Fruit fly (Drosophila melanogaster) whole organism, embryonic: ENCODE measurements around the gene Arl6IP1.
A peak's percentile ranks its signal among the peaks of the same experiment; 100 is the strongest.

Experiments
- Antp ChIP-seq: fragments of 200-800 bp; sonication (Bioruptor generic); optimal IDR thresholded peaks from 3 replicates; lab custom pipeline; 2016; ENCODE audit warnings: missing biosample characterization, missing genetic modification characterization
- Bdp1 ChIP-seq: fragments of 200-800 bp; sonication (Bioruptor generic); optimal IDR thresholded peaks from 3 replicates; lab custom pipeline; 2016; ENCODE audit warnings: missing biosample characterization, missing genetic modification characterization
- CG10431 ChIP-seq: fragments of 200-800 bp; sonication (Bioruptor generic); optimal IDR thresholded peaks from 3 replicates; lab custom pipeline; 2018; ENCODE audit warnings: missing biosample characterization, mild to moderate bottlenecking, missing genetic modification characterization
- CG12299 ChIP-seq: fragments of 200-800 bp; sonication (Bioruptor generic); optimal IDR thresholded peaks from 2 replicates; lab custom pipeline; 2018; ENCODE audit warnings: missing biosample characterization, mild to moderate bottlenecking, missing genetic modification characterization
- CG13287 ChIP-seq: fragments of 200-800 bp; sonication (Bioruptor generic); IDR thresholded peaks from 2 replicates; pipeline ENCODE4 v1.3.6; 2022; ENCODE audit warnings: missing biosample characterization, missing genetic modification characterization; ENCODE audit not compliant: partially characterized antibody
- CG14050 ChIP-seq: fragments of 200-800 bp; sonication (Bioruptor generic); IDR thresholded peaks from 3 replicates; pipeline ENCODE4 v1.3.6; 2022; ENCODE audit warnings: missing biosample characterization, missing genetic modification characterization
- CG16813 ChIP-seq: fragments of 200-800 bp; sonication (Bioruptor generic); IDR thresholded peaks from 3 replicates; pipeline ENCODE4 v1.3.6; 2022; ENCODE audit warnings: missing biosample characterization, missing genetic modification characterization; ENCODE audit not compliant: partially characterized antibody
- CG30431 ChIP-seq: fragments of 200-800 bp; sonication (Bioruptor generic); optimal IDR thresholded peaks from 2 replicates; lab custom pipeline; 2017; ENCODE audit warnings: missing biosample characterization, missing genetic modification characterization
- CG3163 ChIP-seq: fragments of 200-800 bp; sonication (Bioruptor generic); optimal IDR thresholded peaks from 3 replicates; lab custom pipeline; 2016; ENCODE audit warnings: missing biosample characterization, missing genetic modification characterization
- CG33213 ChIP-seq: fragments of 200-800 bp; sonication (Bioruptor generic); optimal IDR thresholded peaks from 3 replicates; lab custom pipeline; 2016; ENCODE audit warnings: missing biosample characterization, missing genetic modification characterization
- CG34224 ChIP-seq: fragments of 200-800 bp; sonication (Bioruptor generic); IDR thresholded peaks from 3 replicates; pipeline ENCODE4 v1.3.6; 2022; ENCODE audit warnings: missing biosample characterization, missing genetic modification characterization; ENCODE audit not compliant: partially characterized antibody
- CG34422 ChIP-seq: fragments of 200-800 bp; sonication (Bioruptor generic); IDR thresholded peaks from 3 replicates; pipeline ENCODE4 v1.3.6; 2022; ENCODE audit warnings: missing biosample characterization, missing genetic modification characterization
- CG3995 ChIP-seq: fragments of 200-800 bp; sonication (Bioruptor generic); optimal IDR thresholded peaks from 3 replicates; lab custom pipeline; 2016; ENCODE audit warnings: missing biosample characterization, missing genetic modification characterization
- CG4282 ChIP-seq: fragments of 200-800 bp; sonication (Bioruptor generic); optimal IDR thresholded peaks from 2 replicates; lab custom pipeline; 2016; ENCODE audit warnings: missing biosample characterization, missing genetic modification characterization
- CG4360 ChIP-seq: fragments of 200-800 bp; sonication (Bioruptor generic); IDR thresholded peaks from 2 replicates; pipeline ENCODE4 v1.3.6; 2022; ENCODE audit warnings: missing biosample characterization, missing genetic modification characterization
- CG6689 ChIP-seq: fragments of 200-800 bp; sonication (Bioruptor generic); IDR thresholded peaks from 2 replicates; pipeline ENCODE4 v1.3.6; 2022; ENCODE audit warnings: missing biosample characterization, missing genetic modification characterization
- CG7928 ChIP-seq: fragments of 200-800 bp; sonication (Bioruptor generic); optimal IDR thresholded peaks from 2 replicates; lab custom pipeline; 2017; ENCODE audit warnings: missing biosample characterization, mild to moderate bottlenecking, missing genetic modification characterization
- Dp ChIP-seq: fragments of 200-800 bp; sonication (Bioruptor generic); optimal IDR thresholded peaks from 2 replicates; lab custom pipeline; 2018; ENCODE audit warnings: missing biosample characterization, mild to moderate bottlenecking, missing genetic modification characterization, moderate library complexity
- E2f1 ChIP-seq: fragments of 200-800 bp; sonication (Bioruptor generic); IDR thresholded peaks from 2 replicates; pipeline ENCODE4 v1.3.6; 2022; ENCODE audit warnings: missing biosample characterization, missing genetic modification characterization
- E2f2 ChIP-seq: fragments of 200-800 bp; sonication (Bioruptor generic); IDR thresholded peaks from 2 replicates; pipeline ENCODE4 v1.3.6; 2022; ENCODE audit warnings: missing biosample characterization, missing genetic modification characterization
- Hmx ChIP-seq: fragments of 200-800 bp; sonication (Bioruptor generic); optimal IDR thresholded peaks from 2 replicates; lab custom pipeline; 2016; ENCODE audit warnings: missing biosample characterization, missing genetic modification characterization
- MESR4 ChIP-seq: fragments of 200-800 bp; sonication (Bioruptor generic); optimal IDR thresholded peaks from 2 replicates; lab custom pipeline; 2018; ENCODE audit warnings: missing biosample characterization, mild to moderate bottlenecking, missing genetic modification characterization, moderate library complexity
- Med ChIP-seq: fragments of 200-800 bp; sonication (Bioruptor generic); peaks from one replicate; lab custom pipeline; 2016; ENCODE audit warnings: missing biosample characterization, missing genetic modification characterization, mild to moderate bottlenecking, inconsistent platforms, moderate library complexity
- Nf-YC ChIP-seq: fragments of 200-800 bp; optimal IDR thresholded peaks from 3 replicates; lab custom pipeline; 2019; ENCODE audit warnings: missing biosample characterization, mild to moderate bottlenecking, missing genetic modification characterization, moderate library complexity
- Ravus ChIP-seq: fragments of 200-800 bp; sonication (Bioruptor generic); IDR thresholded peaks from 2 replicates; pipeline ENCODE4 v1.3.6; 2022; ENCODE audit warnings: missing biosample characterization, missing genetic modification characterization
- Scr ChIP-seq: fragments of 200-800 bp; sonication (Bioruptor generic); IDR thresholded peaks from 2 replicates; pipeline ENCODE4 v1.3.6; 2022; ENCODE audit warnings: missing biosample characterization, missing genetic modification characterization; ENCODE audit not compliant: partially characterized antibody
- Sin3A ChIP-seq: fragments of >200 bp; optimal IDR thresholded peaks from 2 replicates; lab custom pipeline; 2018
- Spps ChIP-seq: fragments of 200-800 bp; sonication (Bioruptor generic); optimal IDR thresholded peaks from 2 replicates; lab custom pipeline; 2018; ENCODE audit warnings: missing biosample characterization, mild to moderate bottlenecking, missing genetic modification characterization
- YL-1 ChIP-seq: fragments of 200-800 bp; sonication (Bioruptor generic); optimal IDR thresholded peaks from 3 replicates; lab custom pipeline; 2017; ENCODE audit warnings: missing biosample characterization, mild to moderate bottlenecking, missing genetic modification characterization
- bbx ChIP-seq: fragments of 200-800 bp; sonication (Bioruptor generic); IDR thresholded peaks from 2 replicates; pipeline ENCODE4 v1.3.6; 2022; ENCODE audit warnings: missing biosample characterization, missing genetic modification characterization; ENCODE audit not compliant: partially characterized antibody
- bigmax ChIP-seq: fragments of 200-800 bp; sonication (Bioruptor generic); optimal IDR thresholded peaks from 2 replicates; lab custom pipeline; 2018; ENCODE audit warnings: missing biosample characterization, mild to moderate bottlenecking, missing genetic modification characterization
- croc ChIP-seq: fragments of 200-800 bp; sonication (Bioruptor generic); conservative IDR thresholded peaks from 3 replicates; pipeline ENCODE4 v1.3.6; 2022; ENCODE audit warnings: missing biosample characterization, missing genetic modification characterization
- dan ChIP-seq: fragments of 200-800 bp; sonication (Bioruptor generic); IDR thresholded peaks from 2 replicates; pipeline ENCODE4 v1.3.6; 2022; ENCODE audit warnings: missing biosample characterization, missing genetic modification characterization
- dm ChIP-seq: fragments of 200-800 bp; sonication (Bioruptor generic); optimal IDR thresholded peaks from 3 replicates; lab custom pipeline; 2016; ENCODE audit warnings: missing biosample characterization, missing genetic modification characterization
- emc ChIP-seq: fragments of 200-800 bp; sonication (Bioruptor generic); optimal IDR thresholded peaks from 2 replicates; lab custom pipeline; 2016; ENCODE audit warnings: missing biosample characterization, missing genetic modification characterization
- ems ChIP-seq: fragments of 200-800 bp; sonication (Bioruptor generic); optimal IDR thresholded peaks from 3 replicates; lab custom pipeline; 2016; ENCODE audit warnings: missing biosample characterization, missing genetic modification characterization
- fd102C ChIP-seq: fragments of 200-800 bp; sonication (Bioruptor generic); optimal IDR thresholded peaks from 2 replicates; lab custom pipeline; 2018; ENCODE audit warnings: missing biosample characterization, mild to moderate bottlenecking, missing genetic modification characterization, moderate library complexity
- gro ChIP-seq: fragments of 200-800 bp; sonication (Bioruptor generic); optimal IDR thresholded peaks from 2 replicates; lab custom pipeline; 2016; ENCODE audit warnings: missing biosample characterization, missing genetic modification characterization
- hbn ChIP-seq: fragments of 200-800 bp; sonication (Bioruptor generic); IDR thresholded peaks from 2 replicates; pipeline ENCODE4 v1.3.6; 2022; ENCODE audit warnings: missing biosample characterization, missing genetic modification characterization; ENCODE audit not compliant: partially characterized antibody
- jumu ChIP-seq: fragments of 200-800 bp; sonication (Bioruptor generic); optimal IDR thresholded peaks from 3 replicates; lab custom pipeline; 2016; ENCODE audit warnings: missing biosample characterization, missing genetic modification characterization
- lmd ChIP-seq: fragments of 200-800 bp; sonication (Bioruptor generic); IDR thresholded peaks from 2 replicates; pipeline ENCODE4 v1.3.6; 2022; ENCODE audit warnings: missing biosample characterization, missing genetic modification characterization
- nerfin-2 ChIP-seq: fragments of 200-800 bp; sonication (Bioruptor generic); IDR thresholded peaks from 2 replicates; pipeline ENCODE4 v1.3.6; 2022; ENCODE audit warnings: missing biosample characterization, missing genetic modification characterization; ENCODE audit not compliant: partially characterized antibody
- nom ChIP-seq: fragments of 200-800 bp; sonication (Bioruptor generic); optimal IDR thresholded peaks from 2 replicates; lab custom pipeline; 2017; ENCODE audit warnings: missing biosample characterization, missing genetic modification characterization, mild to moderate bottlenecking, moderate library complexity, missing genetic modification reagents
- pzg ChIP-seq: fragments of 200-800 bp; sonication (Bioruptor generic); optimal IDR thresholded peaks from 3 replicates; lab custom pipeline; 2018; ENCODE audit warnings: missing biosample characterization, mild to moderate bottlenecking, missing genetic modification characterization, moderate library complexity
- rib ChIP-seq: fragments of 200-800 bp; sonication (Bioruptor generic); IDR thresholded peaks from 2 replicates; pipeline ENCODE4 v1.3.6; 2022; ENCODE audit warnings: missing biosample characterization, missing genetic modification characterization
- sc ChIP-seq, 3 experiments: fragments of >200 bp in 2 of 3; fragments of 200-800 bp in 1 of 3; sonication (Bioruptor generic) in 1 of 3; optimal IDR thresholded peaks; 2 replicates in 2 of 3; 3 replicates in 1 of 3; lab custom pipeline; 2017; ENCODE audit warnings: mild to moderate bottlenecking in 1 of 3, missing biosample characterization in 1 of 3, missing genetic modification characterization in 1 of 3, missing genetic modification reagents in 1 of 3
- stwl ChIP-seq: fragments of 200-800 bp; sonication (Bioruptor generic); optimal IDR thresholded peaks from 3 replicates; lab custom pipeline; 2018; ENCODE audit warnings: missing biosample characterization, mild to moderate bottlenecking, missing genetic modification characterization, moderate library complexity

The Arl6IP1 gene

DNA sequence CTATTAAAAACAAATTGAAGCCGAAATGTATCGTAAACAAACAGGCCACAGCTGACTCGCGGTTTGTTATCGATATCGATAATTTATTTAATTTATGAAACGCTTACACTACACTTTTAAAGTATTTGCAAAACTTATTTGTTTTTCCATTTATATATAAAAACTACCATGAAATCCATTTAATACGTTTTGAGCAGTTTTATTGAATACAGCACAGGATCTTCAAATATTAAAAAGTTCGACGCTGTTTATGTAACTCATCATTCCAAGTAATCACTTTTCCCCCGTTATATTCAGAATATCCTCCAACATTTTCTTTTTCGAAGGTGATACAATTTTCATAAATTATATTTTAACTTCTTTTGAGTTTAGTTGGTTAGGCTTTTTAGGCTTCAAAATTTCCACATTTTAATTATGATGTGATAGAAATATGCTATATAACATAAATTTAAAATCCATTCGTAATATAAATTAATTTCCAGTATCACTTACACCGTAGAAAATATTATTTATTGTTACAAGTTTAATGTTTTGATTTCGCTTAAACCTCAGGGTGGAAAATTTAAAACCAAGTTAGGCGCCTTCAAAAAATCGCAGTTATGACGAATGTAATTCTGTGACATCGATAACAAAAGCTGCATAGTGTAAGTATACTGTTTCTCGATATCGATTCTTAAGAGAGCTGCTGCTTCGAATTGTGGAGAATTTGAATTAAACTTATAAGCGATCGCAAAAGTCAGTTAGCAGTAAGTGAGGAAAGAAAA, 3.7 kb downstream of the Arl6IP1 start, which contains the start of the genes CG10324 and CCT3 (continued):
- no peak for TF ChIP-seq sc (optimal IDR thresholded peaks at IDR 0.05; lab: Kevin White, UChicago)
- TF ChIP-seq sc (GFP tag; optimal IDR thresholded peaks at IDR 0.05; lab: Kevin White, UChicago): peak; percentile 50
- TF ChIP-seq CG6689 (GFP tag; lab: Robert Waterston, UW): peak; percentile 59; the same call in 1 of the 2 replicates
- peak; percentile 10 for TF ChIP-seq jumu (GFP tag; lab: Kevin White, UChicago)
- TF ChIP-seq E2f1 (GFP tag; lab: Robert Waterston, UW): peak; percentile 19; the same call in 1 of the 2 replicates
- no peak for TF ChIP-seq Bdp1

DNA sequence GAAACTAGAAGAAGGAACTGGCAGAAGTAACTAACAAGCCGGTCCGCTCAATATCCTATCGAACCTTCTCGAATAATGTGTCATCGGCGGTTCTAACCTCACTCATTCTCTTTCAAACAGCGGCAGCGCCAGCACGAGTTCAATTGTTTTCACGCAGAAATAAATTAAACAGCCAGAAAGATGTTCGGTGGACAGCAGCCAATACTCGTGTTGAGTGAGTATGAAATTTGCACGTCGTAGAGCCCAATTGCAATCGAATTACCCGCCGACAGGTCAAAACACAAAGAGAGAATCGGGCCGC, 4.3 kb downstream of the Arl6IP1 start:
- TF ChIP-seq CG33213 (GFP tag; lab: Kevin White, UChicago) (no peak), Antp (no peak), dm (GFP tag; lab: Kevin White, UChicago) (peak; percentile 90), CG14050 (GFP tag; lab: Robert Waterston, UW) (no peak), Nf-YC (tag; lab: Kevin White, UChicago) (no peak), Spps (tag; lab: Kevin White, UChicago) (no peak), bigmax (peak; percentile 99), Sin3A (lab: Kevin White, UChicago) (peak; percentile 53), dan (GFP tag; lab: Robert Waterston, UW) (no peak), CG30431 (GFP tag; lab: Kevin White, UChicago) (no peak), Ravus (no peak), CG3995 (GFP tag; lab: Kevin White, UChicago) (no peak), YL-1 (GFP tag; lab: Kevin White, UChicago) (peak; percentile 87), ems (GFP tag; lab: Kevin White, UChicago) (no peak), bbx (GFP tag; lab: Robert Waterston, UW) (peak; percentile 2; the same call in 1 of the 2 replicates), Scr (GFP tag; lab: Robert Waterston, UW) (peak; percentile 50; the same call in 1 of the 2 replicates), nerfin-2 (peak; percentile 4; the same call in 1 of the 2 replicates), fd102C (no peak), CG13287 (GFP tag; lab: Robert Waterston, UW) (peak; percentile 22; the same call in 1 of the 2 replicates), rib (GFP tag; lab: Robert Waterston, UW) (no peak), Hmx (GFP tag; lab: Kevin White, UChicago) (no peak), CG3163 (peak; percentile 42), CG16813 (GFP tag; lab: Robert Waterston, UW) (0 out of 3 replicates have a peak, but pooled peaks have one; percentile 45), stwl (no peak), Dp (GFP tag; lab: Kevin White, UChicago) (peak; percentile 39), lmd (GFP tag; lab: Robert Waterston, UW) (no peak), CG4282 (GFP tag; lab: Kevin White, UChicago) (no peak), CG7928 (GFP tag; lab: Kevin White, UChicago) (no peak), E2f2 (0 out of 2 replicates have a peak, but pooled peaks have one; percentile 44), CG10431 (GFP tag; lab: Kevin White, UChicago) (no peak), emc (GFP tag; lab: Kevin White, UChicago) (no peak), pzg (GFP tag; lab: Kevin White, UChicago) (peak; percentile 1), CG12299 (tag; lab: Kevin White, UChicago) (no peak), MESR4 (GFP tag; lab: Kevin White, UChicago) (peak; percentile 89), hbn (peak; percentile 43; the same call in 1 of the 2 replicates), CG34422 (GFP tag; lab: Robert Waterston, UW) (peak; percentile 61; the same call in 1 of the 3 replicates), Med (peak; percentile 43), croc (GFP tag; lab: Robert Waterston, UW) (no peak), nom (GFP tag; lab: Kevin White, UChicago) (peak; percentile 50), CG4360 (GFP tag; lab: Robert Waterston, UW) (no peak), gro (GFP tag; lab: Kevin White, UChicago) (no peak), CG34224 (GFP tag; lab: Robert Waterston, UW) (peak; percentile 77; the same call in 2 of the 3 replicates)
